Fruit fly (Drosophila melanogaster) whole organism, embryonic: ENCODE results near the gene CG46463.

ENCODE experiments used
- Antp ChIP-seq: fragments of 200-800 bp; sonication (Bioruptor generic); optimal IDR thresholded peaks from 3 replicates; lab custom pipeline; 2016; ENCODE audit warnings: missing biosample characterization, missing genetic modification characterization
- CG10431 ChIP-seq: fragments of 200-800 bp; sonication (Bioruptor generic); optimal IDR thresholded peaks from 3 replicates; lab custom pipeline; 2018; ENCODE audit warnings: missing biosample characterization, mild to moderate bottlenecking, missing genetic modification characterization
- CG12391 ChIP-seq: fragments of 200-800 bp; sonication (Bioruptor generic); optimal IDR thresholded peaks from 3 replicates; lab custom pipeline; 2018; ENCODE audit warnings: missing biosample characterization, mild to moderate bottlenecking, missing genetic modification characterization, moderate library complexity
- CG15011 ChIP-seq: fragments of 200-800 bp; sonication (Bioruptor generic); optimal IDR thresholded peaks from 3 replicates; lab custom pipeline; 2018; ENCODE audit warnings: missing biosample characterization, mild to moderate bottlenecking, missing genetic modification characterization
- CG17328 ChIP-seq: fragments of 200-800 bp; sonication (Bioruptor generic); IDR thresholded peaks from 2 replicates; pipeline ENCODE4 v1.3.6; 2022; ENCODE audit warnings: missing biosample characterization, missing genetic modification characterization
- CG1832 ChIP-seq: fragments of 200-800 bp; sonication (Bioruptor generic); optimal IDR thresholded peaks from 2 replicates; lab custom pipeline; 2017; ENCODE audit warnings: missing biosample characterization, mild to moderate bottlenecking, missing genetic modification characterization, inconsistent platforms
- CG3995 ChIP-seq: fragments of 200-800 bp; sonication (Bioruptor generic); optimal IDR thresholded peaks from 3 replicates; lab custom pipeline; 2016; ENCODE audit warnings: missing biosample characterization, missing genetic modification characterization
- CG4328 ChIP-seq: fragments of 200-800 bp; sonication (Bioruptor generic); optimal IDR thresholded peaks from 3 replicates; lab custom pipeline; 2017; ENCODE audit warnings: missing biosample characterization, missing genetic modification reagents, missing genetic modification characterization
- CG4404 ChIP-seq: fragments of 200-800 bp; sonication (Bioruptor generic); IDR thresholded peaks from 2 replicates; pipeline ENCODE4 v1.3.6; 2022; ENCODE audit warnings: missing biosample characterization, missing genetic modification characterization
- CG4820 ChIP-seq: fragments of 200-800 bp; sonication (Bioruptor generic); optimal IDR thresholded peaks from 3 replicates; lab custom pipeline; 2016; ENCODE audit warnings: missing biosample characterization, missing genetic modification characterization
- CG6175 ChIP-seq: fragments of 200-800 bp; sonication (Bioruptor generic); IDR thresholded peaks from 3 replicates; pipeline ENCODE4 v1.3.6; 2022; ENCODE audit warnings: missing biosample characterization, missing genetic modification characterization
- CG6272 ChIP-seq: fragments of 200-800 bp; sonication (Bioruptor generic); IDR thresholded peaks from 2 replicates; pipeline ENCODE4 v1.3.6; 2022; ENCODE audit warnings: missing biosample characterization, missing genetic modification characterization
- CG6689 ChIP-seq: fragments of 200-800 bp; sonication (Bioruptor generic); IDR thresholded peaks from 2 replicates; pipeline ENCODE4 v1.3.6; 2022; ENCODE audit warnings: missing biosample characterization, missing genetic modification characterization
- CG6813 ChIP-seq: fragments of 200-800 bp; sonication (Bioruptor generic); optimal IDR thresholded peaks from 2 replicates; lab custom pipeline; 2017; ENCODE audit warnings: missing biosample characterization, missing genetic modification characterization, mild to moderate bottlenecking, moderate library complexity, missing genetic modification reagents
- CG8924 ChIP-seq: fragments of 200-800 bp; optimal IDR thresholded peaks from 3 replicates; lab custom pipeline; 2019; ENCODE audit warnings: missing biosample characterization, mild to moderate bottlenecking, missing genetic modification characterization, moderate library complexity
- CG9932 ChIP-seq: fragments of 200-800 bp; sonication (Bioruptor generic); IDR thresholded peaks from 2 replicates; pipeline ENCODE4 v1.3.6; 2022; ENCODE audit warnings: missing biosample characterization, missing genetic modification characterization
- Camta ChIP-seq: fragments of 200-800 bp; sonication (Bioruptor generic); optimal IDR thresholded peaks from 2 replicates; lab custom pipeline; 2016; ENCODE audit warnings: missing biosample characterization, missing genetic modification characterization
- CrebB ChIP-seq: fragments of 200-800 bp; sonication (Bioruptor generic); optimal IDR thresholded peaks from 3 replicates; lab custom pipeline; 2018; ENCODE audit warnings: missing biosample characterization, mild to moderate bottlenecking, missing genetic modification characterization
- Deaf1 ChIP-seq: fragments of 200-800 bp; optimal IDR thresholded peaks from 3 replicates; lab custom pipeline; 2019; ENCODE audit warnings: missing biosample characterization, mild to moderate bottlenecking, missing genetic modification characterization, moderate library complexity
- Dek ChIP-seq: fragments of 200-800 bp; sonication (Bioruptor generic); optimal IDR thresholded peaks from 3 replicates; lab custom pipeline; 2019; ENCODE audit warnings: missing biosample characterization, mild to moderate bottlenecking, missing genetic modification characterization, moderate library complexity
- Drgx ChIP-seq: fragments of 200-800 bp; sonication (Bioruptor generic); IDR thresholded peaks from 2 replicates; pipeline ENCODE4 v1.3.6; 2022; ENCODE audit warnings: missing biosample characterization, missing genetic modification characterization
- Elba2 ChIP-seq: fragments of 200-800 bp; sonication (Bioruptor generic); optimal IDR thresholded peaks from 3 replicates; lab custom pipeline; 2016; ENCODE audit warnings: missing biosample characterization, missing genetic modification characterization
- Ets97D ChIP-seq: fragments of 200-800 bp; sonication (Bioruptor generic); optimal IDR thresholded peaks from 3 replicates; lab custom pipeline; 2016; ENCODE audit warnings: missing biosample characterization, missing genetic modification characterization
- Gug ChIP-seq: fragments of 200-800 bp; sonication (Bioruptor generic); IDR thresholded peaks from 4 replicates; pipeline ENCODE4 v1.3.6; 2022; ENCODE audit warnings: missing biosample characterization, missing genetic modification characterization
- Hr78 ChIP-seq, 2 experiments: fragments of 200-800 bp in 1 of 2; fragments of >200 bp in 1 of 2; sonication (Bioruptor generic) in 1 of 2; optimal IDR thresholded peaks; 2 replicates each; lab custom pipeline; 2017 to 2019; ENCODE audit warnings: missing biosample characterization in 2 of 2, missing genetic modification characterization in 2 of 2, mild to moderate bottlenecking in 1 of 2, moderate library complexity in 1 of 2
- Nf-YC ChIP-seq: fragments of 200-800 bp; optimal IDR thresholded peaks from 3 replicates; lab custom pipeline; 2019; ENCODE audit warnings: missing biosample characterization, mild to moderate bottlenecking, missing genetic modification characterization, moderate library complexity
- Stat92E ChIP-seq, 3 experiments: fragments of >200 bp in 2 of 3; fragments of 200-800 bp in 1 of 3; sonication (Bioruptor generic) in 1 of 3; optimal IDR thresholded peaks; 2 replicates each; lab custom pipeline; 2017 to 2019; ENCODE audit warnings: missing biosample characterization in 3 of 3, missing genetic modification characterization in 3 of 3, mild to moderate bottlenecking in 1 of 3, moderate library complexity in 1 of 3
- Trl ChIP-seq, 3 experiments: fragments of >200 bp in 2 of 3; fragments of 200-800 bp in 1 of 3; sonication (Bioruptor generic) in 1 of 3; optimal IDR thresholded peaks; 2 replicates in 1 of 3; 3 replicates in 2 of 3; lab custom pipeline; 2016 to 2017; ENCODE audit warnings: missing biosample characterization in 1 of 3, missing genetic modification characterization in 1 of 3
- al ChIP-seq: fragments of 200-800 bp; sonication (Bioruptor generic); IDR thresholded peaks from 2 replicates; pipeline ENCODE4 v1.3.6; 2022; ENCODE audit warnings: missing biosample characterization, missing genetic modification characterization
- aop ChIP-seq: fragments of 200-800 bp; sonication (Bioruptor generic); IDR thresholded peaks from 2 replicates; pipeline ENCODE4 v1.3.6; 2022; ENCODE audit warnings: missing biosample characterization, missing genetic modification characterization
- crc ChIP-seq: fragments of 200-800 bp; sonication (Bioruptor generic); optimal IDR thresholded peaks from 2 replicates; lab custom pipeline; 2016; ENCODE audit warnings: missing biosample characterization, missing genetic modification characterization
- crol ChIP-seq: fragments of 200-800 bp; sonication (Bioruptor generic); IDR thresholded peaks from 2 replicates; pipeline ENCODE4 v1.3.6; 2022; ENCODE audit warnings: missing biosample characterization, missing genetic modification characterization
- dati ChIP-seq: fragments of 200-800 bp; sonication (Bioruptor generic); IDR thresholded peaks from 2 replicates; pipeline ENCODE4 v1.3.6; 2022; ENCODE audit warnings: missing biosample characterization, missing genetic modification characterization
- en ChIP-seq: fragments of 200-800 bp; sonication (Bioruptor generic); optimal IDR thresholded peaks from 2 replicates; lab custom pipeline; 2016; ENCODE audit warnings: missing biosample characterization, missing genetic modification characterization
- eyg ChIP-seq: fragments of 200-800 bp; sonication (Bioruptor generic); optimal IDR thresholded peaks from 3 replicates; lab custom pipeline; 2016; ENCODE audit warnings: missing biosample characterization, missing genetic modification characterization
- fd102C ChIP-seq: fragments of 200-800 bp; sonication (Bioruptor generic); optimal IDR thresholded peaks from 2 replicates; lab custom pipeline; 2018; ENCODE audit warnings: missing biosample characterization, mild to moderate bottlenecking, missing genetic modification characterization, moderate library complexity
- gce ChIP-seq: fragments of 200-800 bp; sonication (Bioruptor generic); IDR thresholded peaks from 3 replicates; pipeline ENCODE4 v1.3.6; 2022; ENCODE audit warnings: missing biosample characterization, missing genetic modification characterization
- grau ChIP-seq: fragments of 200-800 bp; optimal IDR thresholded peaks from 3 replicates; lab custom pipeline; 2019; ENCODE audit warnings: missing biosample characterization, mild to moderate bottlenecking, missing genetic modification characterization, moderate library complexity
- hbn ChIP-seq: fragments of 200-800 bp; sonication (Bioruptor generic); IDR thresholded peaks from 2 replicates; pipeline ENCODE4 v1.3.6; 2022; ENCODE audit warnings: missing biosample characterization, missing genetic modification characterization; ENCODE audit not compliant: partially characterized antibody
- odd ChIP-seq: fragments of 200-800 bp; sonication (Bioruptor generic); optimal IDR thresholded peaks from 2 replicates; lab custom pipeline; 2017; ENCODE audit warnings: missing biosample characterization, mild to moderate bottlenecking, missing genetic modification characterization
- org-1 ChIP-seq: fragments of 200-800 bp; sonication (Bioruptor generic); optimal IDR thresholded peaks from 2 replicates; lab custom pipeline; 2017; ENCODE audit warnings: missing biosample characterization, missing genetic modification characterization
- peb ChIP-seq: fragments of 200-800 bp; sonication (Bioruptor generic); IDR thresholded peaks from 2 replicates; pipeline ENCODE4 v1.3.6; 2022; ENCODE audit warnings: missing biosample characterization, missing genetic modification characterization
- pros ChIP-seq: fragments of 200-800 bp; sonication (Bioruptor generic); optimal IDR thresholded peaks from 3 replicates; lab custom pipeline; 2019; ENCODE audit warnings: missing biosample characterization, mild to moderate bottlenecking, missing genetic modification characterization, moderate library complexity
- slbo ChIP-seq: fragments of 200-800 bp; sonication (Bioruptor generic); IDR thresholded peaks from 2 replicates; pipeline ENCODE4 v1.3.6; 2022; ENCODE audit warnings: missing biosample characterization, missing genetic modification characterization
- sr ChIP-seq: fragments of 200-800 bp; sonication (Bioruptor generic); IDR thresholded peaks from 3 replicates; pipeline ENCODE4 v1.3.6; 2022; ENCODE audit warnings: missing biosample characterization, missing genetic modification characterization
- stwl ChIP-seq: fragments of 200-800 bp; sonication (Bioruptor generic); optimal IDR thresholded peaks from 3 replicates; lab custom pipeline; 2018; ENCODE audit warnings: missing biosample characterization, mild to moderate bottlenecking, missing genetic modification characterization, moderate library complexity
- tgo ChIP-seq: fragments of 200-800 bp; sonication (Bioruptor generic); IDR thresholded peaks from 3 replicates; pipeline ENCODE4 v1.3.6; 2022; ENCODE audit warnings: missing biosample characterization, missing genetic modification characterization
- unpg ChIP-seq: fragments of 200-800 bp; sonication (Bioruptor generic); optimal IDR thresholded peaks from 3 replicates; lab custom pipeline; 2018; ENCODE audit warnings: missing biosample characterization, mild to moderate bottlenecking, missing genetic modification characterization, moderate library complexity
- z ChIP-seq: fragments of 200-800 bp; sonication (Bioruptor generic); IDR thresholded peaks from 3 replicates; pipeline ENCODE4 v1.3.6; 2022; ENCODE audit warnings: missing biosample characterization, missing genetic modification characterization

The CG46463 gene

DNA sequence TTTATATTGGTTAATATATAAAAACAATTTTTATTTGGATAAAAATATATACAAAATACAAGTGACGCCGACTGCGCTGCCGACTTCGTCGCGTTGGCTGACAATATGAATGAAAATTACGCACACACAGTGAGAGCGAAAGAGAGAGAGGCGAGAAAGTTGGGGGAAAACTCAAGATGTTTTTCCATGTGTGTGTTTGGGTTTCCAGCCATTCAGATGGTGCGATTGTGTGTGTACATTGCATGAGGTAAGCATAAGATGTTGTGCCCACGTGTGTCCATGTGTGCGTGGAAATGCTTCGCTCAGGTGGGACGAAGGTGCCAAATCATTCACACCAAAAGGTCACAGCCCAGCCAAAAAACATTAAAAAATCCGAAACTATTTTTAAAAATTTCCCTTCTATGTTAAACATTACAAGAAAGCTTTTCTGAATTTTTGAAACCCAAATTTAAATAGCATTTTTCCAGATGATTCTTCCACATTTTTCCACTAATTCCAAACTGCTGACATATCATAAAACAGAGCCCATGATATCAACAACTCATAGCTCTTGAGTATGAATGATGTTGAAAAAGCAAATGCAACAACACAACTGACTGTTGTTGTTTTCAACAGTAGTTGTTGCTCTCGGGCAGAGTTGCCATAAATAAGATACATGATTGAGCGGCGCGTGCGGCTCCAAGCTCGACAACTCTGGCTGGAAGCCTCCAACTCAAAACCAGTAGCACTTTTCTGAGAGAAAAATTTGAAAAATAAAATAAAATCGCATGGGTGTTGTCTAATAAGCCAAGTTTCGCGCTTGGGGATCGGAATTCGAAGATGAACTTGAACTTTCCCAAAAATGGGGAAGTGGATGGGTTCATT, 41.5 kb upstream of the CG46463 start (continued):
- TF ChIP-seq pros (GFP tag; lab: Kevin White, UChicago) (peak; percentile 87), odd (GFP tag; lab: Kevin White, UChicago) (no peak), stwl (no peak), CrebB (tag; lab: Kevin White, UChicago) (no peak), CG4820 (no peak), en (GFP tag; lab: Kevin White, UChicago) (no peak), tgo (GFP tag; lab: Robert Waterston, UW) (0 out of 3 replicates have a peak, but pooled peaks have one; percentile 32), grau (tag; lab: Kevin White, UChicago) (no peak), Trl (optimal IDR thresholded peaks at IDR 0.05; lab: Kevin White, UChicago) (peak in 1 of 2 experiments; percentile 51), Trl (GFP tag; optimal IDR thresholded peaks at IDR 0.05; lab: Kevin White, UChicago) (no peak), CG6689 (GFP tag; lab: Robert Waterston, UW) (0 out of 2 replicates have a peak, but pooled peaks have one; percentile 12), Nf-YC (no peak), gce (GFP tag; lab: Robert Waterston, UW) (no peak), CG12391 (tag; lab: Kevin White, UChicago) (no peak), CG9932 (GFP tag; lab: Robert Waterston, UW) (0 out of 2 replicates have a peak, but pooled peaks have one; percentile 16), peb (GFP tag; lab: Robert Waterston, UW) (no peak), aop (GFP tag; lab: Robert Waterston, UW) (peak; percentile 67), Camta (GFP tag; lab: Kevin White, UChicago) (no peak), Drgx (GFP tag; lab: Robert Waterston, UW) (peak; percentile 46; the same call in 1 of the 2 replicates), CG15011 (GFP tag; lab: Kevin White, UChicago) (no peak), CG6813 (no peak), eyg (GFP tag; lab: Kevin White, UChicago) (no peak), Antp (GFP tag; lab: Kevin White, UChicago) (no peak), Hr78 (GFP tag; optimal IDR thresholded peaks at IDR 0.05; lab: Kevin White, UChicago) (peak in 1 of 2 experiments; percentile 8), CG6175 (GFP tag; lab: Robert Waterston, UW) (no peak), CG6272 (no peak), Gug (GFP tag; lab: Robert Waterston, UW) (no peak), CG1832 (GFP tag; lab: Kevin White, UChicago) (no peak), CG3995 (GFP tag; lab: Kevin White, UChicago) (no peak), Dek (no peak), sr (0 out of 3 replicates have a peak, but pooled peaks have one; percentile 43), CG4328 (GFP tag; lab: Kevin White, UChicago) (no peak), hbn (GFP tag; lab: Robert Waterston, UW) (no peak), Stat92E (GFP tag; optimal IDR thresholded peaks at IDR 0.05; lab: Kevin White, UChicago) (no peak), unpg (GFP tag; lab: Kevin White, UChicago) (no peak), slbo (GFP tag; lab: Robert Waterston, UW) (peak; percentile 7; the same call in 1 of the 2 replicates), Ets97D (GFP tag; lab: Kevin White, UChicago) (no peak), org-1 (GFP tag; lab: Kevin White, UChicago) (no peak), dati (GFP tag; lab: Robert Waterston, UW) (no peak), al (GFP tag; lab: Robert Waterston, UW) (no peak), Deaf1 (tag; lab: Kevin White, UChicago) (no peak), Elba2 (GFP tag; lab: Kevin White, UChicago) (peak; percentile 17), CG17328 (no peak), CG10431 (GFP tag; lab: Kevin White, UChicago) (peak; percentile 5), fd102C (GFP tag; lab: Kevin White, UChicago) (no peak), z (GFP tag; lab: Robert Waterston, UW) (peak; percentile 66), crol (GFP tag; lab: Robert Waterston, UW) (no peak), CG8924 (tag; lab: Kevin White, UChicago) (no peak), CG4404 (GFP tag; lab: Robert Waterston, UW) (no peak), crc (GFP tag; lab: Kevin White, UChicago) (no peak)
